Worm (Caenorhabditis elegans) whole organism, L4 larva: ENCODE results near the gene srab-20.
"Not testable (repeated sequence)": the region's sequence is repeated elsewhere in the genome, so short reads cannot be mapped to it uniquely, and the experiment has no call there.

Experiments
- F26F4.8 ChIP-seq: fragments of 200-800 bp; sonication (Bioruptor generic); conservative IDR thresholded peaks from 2 replicates; pipeline ENCODE4 v1.3.6; 2022; ENCODE audit warnings: missing genetic modification characterization, missing compliant biosample characterization
- T20F7.1 ChIP-seq: fragments of 200-800 bp; sonication (Bioruptor generic); optimal IDR thresholded peaks from 2 replicates; lab custom pipeline; 2018; ENCODE audit warnings: mild to moderate bottlenecking, missing genetic modification characterization, missing compliant biosample characterization
- T26A8.4 ChIP-seq: fragments of 200-800 bp; sonication (Bioruptor generic); IDR thresholded peaks from 2 replicates; pipeline ENCODE4 v1.3.6; 2022; ENCODE audit warnings: missing genetic modification characterization, missing compliant biosample characterization
- aha-1 ChIP-seq: fragments of 150-350 bp; peaks from one replicate; lab custom pipeline; 2014; ENCODE audit warnings: missing biosample characterization, missing genetic modification characterization
- ceh-44 ChIP-seq: fragments of 200-800 bp; sonication (Bioruptor generic); IDR thresholded peaks from 2 replicates; pipeline ENCODE4 v1.3.6; 2022; ENCODE audit warnings: missing genetic modification reagents, missing genetic modification characterization, missing compliant biosample characterization
- ces-1 ChIP-seq: fragments of 150-350 bp; sonication (generic microtip); optimal IDR thresholded peaks from 4 replicates; lab custom pipeline; 2014; ENCODE audit warnings: missing biosample characterization, missing genetic modification reagents, missing genetic modification characterization
- daf-16 ChIP-seq, 3 experiments: sonication (generic microtip); optimal IDR thresholded peaks; 2 replicates each; lab custom pipeline; 2016 to 2017; ENCODE audit warnings: missing genetic modification characterization in 3 of 3, missing genetic modification reagents in 3 of 3, mild to moderate bottlenecking in 2 of 3, missing compliant biosample characterization in 2 of 3, missing biosample characterization in 1 of 3, moderate library complexity in 1 of 3
- dmd-6 ChIP-seq: fragments of 200-800 bp; sonication (Bioruptor generic); IDR thresholded peaks from 2 replicates; pipeline ENCODE4 v1.3.6; 2022; ENCODE audit warnings: missing genetic modification reagents, missing genetic modification characterization, missing compliant biosample characterization
- dmd-9 ChIP-seq: fragments of 200-800 bp; sonication (Bioruptor generic); IDR thresholded peaks from 2 replicates; pipeline ENCODE4 v1.3.6; 2022; ENCODE audit warnings: missing genetic modification reagents, missing genetic modification characterization, missing compliant biosample characterization
- egl-43 ChIP-seq: fragments of 200-800 bp; sonication (Bioruptor generic); IDR thresholded peaks from 2 replicates; pipeline ENCODE4 v1.3.6; 2022; ENCODE audit warnings: missing genetic modification reagents, missing genetic modification characterization, missing compliant biosample characterization
- fkh-10 ChIP-seq: fragments of 150-350 bp; optimal IDR thresholded peaks from 2 replicates; lab custom pipeline; 2014; ENCODE audit warnings: missing biosample characterization, missing genetic modification reagents, missing genetic modification characterization
- fos-1 ChIP-seq: fragments of 150-350 bp; optimal IDR thresholded peaks from 2 replicates; lab custom pipeline; 2014; ENCODE audit warnings: missing biosample characterization, missing genetic modification characterization
- gei-8 ChIP-seq: fragments of 200-800 bp; sonication (Bioruptor generic); optimal IDR thresholded peaks from 2 replicates; lab custom pipeline; 2018; ENCODE audit warnings: mild to moderate bottlenecking, missing genetic modification characterization, missing compliant biosample characterization
- hif-1 ChIP-seq, 2 experiments: sonication (generic microtip); optimal IDR thresholded peaks; 2 replicates each; lab custom pipeline; 2016 to 2017; ENCODE audit warnings: missing compliant biosample characterization in 2 of 2, missing genetic modification characterization in 2 of 2, missing genetic modification reagents in 2 of 2, missing genotype in 2 of 2, mild to moderate bottlenecking in 1 of 2
- hlh-11 ChIP-seq: fragments of 200-800 bp; sonication (Bioruptor generic); optimal IDR thresholded peaks from 2 replicates; lab custom pipeline; 2018; ENCODE audit warnings: mild to moderate bottlenecking, missing genetic modification characterization, missing compliant biosample characterization
- lin-13 ChIP-seq: fragments of 150-350 bp; optimal IDR thresholded peaks from 2 replicates; lab custom pipeline; 2014; ENCODE audit warnings: missing biosample characterization, missing genetic modification reagents, missing genetic modification characterization
- lin-15B ChIP-seq: fragments of 150-350 bp; sonication (generic microtip); optimal IDR thresholded peaks from 3 replicates; lab custom pipeline; 2014; ENCODE audit warnings: missing biosample characterization, missing genetic modification characterization
- mdl-1 ChIP-seq, 2 experiments: fragments of 150-350 bp in 1 of 2; sonication (generic microtip) in 1 of 2; optimal IDR thresholded peaks; 2 replicates each; lab custom pipeline; 2014 to 2017; ENCODE audit warnings: missing biosample characterization in 2 of 2, missing genetic modification characterization in 2 of 2
- mes-2 ChIP-seq: sonication (generic microtip); optimal IDR thresholded peaks from 2 replicates; lab custom pipeline; 2016; ENCODE audit warnings: missing genotype, mild to moderate bottlenecking, missing genetic modification characterization, missing compliant biosample characterization; ENCODE audit not compliant: poor library complexity, severe bottlenecking
- mxl-2 ChIP-seq: fragments of 200-800 bp; sonication (Bioruptor generic); conservative IDR thresholded peaks from 2 replicates; pipeline ENCODE4 v1.3.6; 2022; ENCODE audit warnings: missing genetic modification reagents, missing genetic modification characterization, missing compliant biosample characterization
- nhr-11 ChIP-seq: fragments of 150-350 bp; optimal IDR thresholded peaks from 2 replicates; lab custom pipeline; 2014; ENCODE audit warnings: missing biosample characterization, missing genetic modification characterization
- nhr-25 ChIP-seq: sonication (generic microtip); optimal IDR thresholded peaks from 2 replicates; lab custom pipeline; 2017; ENCODE audit warnings: missing genetic modification characterization, mild to moderate bottlenecking, missing compliant biosample characterization, antibody characterized with exemption, moderate library complexity, borderline replicate concordance; ENCODE audit not compliant: insufficient read depth
- nhr-41 ChIP-seq: fragments of 200-800 bp; sonication (Bioruptor generic); IDR thresholded peaks from 2 replicates; pipeline ENCODE4 v1.3.6; 2022; ENCODE audit warnings: missing genetic modification reagents, missing genetic modification characterization, missing compliant biosample characterization
- set-16 ChIP-seq: fragments of 200-800 bp; sonication (Bioruptor generic); IDR thresholded peaks from 2 replicates; pipeline ENCODE4 v1.3.6; 2022; ENCODE audit warnings: missing genetic modification reagents, missing genetic modification characterization, missing compliant biosample characterization
- unc-39 ChIP-seq: sonication (generic microtip); optimal IDR thresholded peaks from 2 replicates; lab custom pipeline; 2017; ENCODE audit warnings: missing biosample characterization, missing genetic modification characterization
- zag-1 ChIP-seq: fragments of 150-350 bp; optimal IDR thresholded peaks from 2 replicates; lab custom pipeline; 2014; ENCODE audit warnings: missing biosample characterization, missing genetic modification characterization

Gene srab-20

ce11 chrV:3394065-3394464, 34.7 kb upstream of the srab-20 start:
- TF ChIP-seq gei-8 (GFP tag; lab: Kevin White, UChicago) (no peak), set-16 (GFP tag; lab: Robert Waterston, UW) (peak; percentile 72), egl-43 (0 out of 2 replicates have a peak, but pooled peaks have one; percentile 4)

ce11 chrV:3394694-3395240, 34.0 kb upstream of the srab-20 start, which contains the start of gene T20D4.15:
T20D4.15 (minus strand) TSS chrV:3394744.
- no peak for TF ChIP-seq zag-1 (tag; lab: Kevin White, UChicago)
- TF ChIP-seq dmd-6 (GFP tag; lab: Robert Waterston, UW) = peak; percentile 15; the same call in 1 of the 2 replicates
- TF ChIP-seq hlh-11 = peak; percentile 19
- peak; percentile 60; the same call in 1 of the 2 replicates for TF ChIP-seq set-16 (GFP tag; lab: Robert Waterston, UW)
- TF ChIP-seq ces-1 (GFP tag; lab: Kevin White, UChicago) = no peak

- TF ChIP-seq daf-16 (GFP tag; optimal IDR thresholded peaks at IDR 0.05; lab: Kevin White, UChicago) = peak in 1 of 2 experiments; percentile 79
- TF ChIP-seq daf-16 (tag; optimal IDR thresholded peaks at IDR 0.05; lab: Kevin White, UChicago) = not testable (repeated sequence)
Measured at ce11 chrV:3396765-3397164, 32.0 kb upstream of the srab-20 start, which contains the start of gene T20D4.12. T20D4.12 (plus strand) TSS chrV:3397065.

DNA sequence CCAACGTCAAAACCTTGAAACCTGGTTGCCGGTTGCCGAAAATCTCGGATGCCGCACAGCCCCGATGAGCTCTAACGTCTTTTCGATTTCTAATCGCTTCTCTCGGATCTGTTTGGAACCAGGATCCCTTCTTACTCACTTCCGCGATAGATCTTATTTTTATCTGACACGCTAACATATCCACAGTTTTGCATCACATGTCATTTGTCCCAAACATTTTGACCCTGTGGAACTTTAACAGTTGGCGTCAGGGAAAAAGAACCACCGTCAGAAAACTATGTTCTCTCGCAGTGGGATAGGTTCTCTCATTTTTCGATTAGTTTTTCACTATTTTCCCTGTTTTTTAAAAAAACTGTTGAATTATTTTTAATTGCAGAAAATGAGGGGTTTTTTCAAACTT, 30.5 kb upstream of the srab-20 start, which contains the start of gene T20D4.11:
Gene T20D4.11, plus strand, starts transcription at position 377 of the 400 bp plus-strand sequence.
- TF ChIP-seq ceh-44 (GFP tag; lab: Robert Waterston, UW) (no peak), mxl-2 (GFP tag; lab: Robert Waterston, UW) (no peak), nhr-25 (tag; lab: Kevin White, UChicago) (no peak), nhr-11 (tag; lab: Kevin White, UChicago) (no peak), daf-16 (GFP tag; optimal IDR thresholded peaks at IDR 0.05; lab: Kevin White, UChicago) (peak in 1 of 2 experiments; percentile 62), daf-16 (tag; optimal IDR thresholded peaks at IDR 0.05; lab: Kevin White, UChicago) (no peak), T20F7.1 (GFP tag; lab: Kevin White, UChicago) (no peak), lin-13 (GFP tag; lab: Kevin White, UChicago) (no peak), F26F4.8 (no peak), hlh-11 (peak; percentile 28)

DNA sequence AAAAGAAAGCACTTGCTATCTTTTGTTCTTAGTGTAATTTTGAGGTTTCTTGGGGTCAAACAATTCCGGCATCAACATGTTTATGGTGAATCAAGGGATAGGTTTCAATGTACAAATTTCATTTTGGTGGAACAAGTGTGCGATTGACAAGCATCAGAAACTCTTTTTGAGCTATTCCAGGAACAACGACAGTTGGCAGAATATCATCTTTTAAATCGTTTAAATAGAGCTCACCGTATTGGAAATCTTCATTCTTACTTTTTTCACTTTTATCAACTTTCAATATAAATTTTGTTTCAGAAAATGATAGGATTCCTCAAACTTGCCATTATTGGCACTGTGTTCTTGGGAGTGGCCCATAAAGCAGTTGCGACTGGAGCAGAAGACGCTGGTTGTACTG, 28.8 kb upstream of the srab-20 start, which contains the start of gene T20D4.10:
Gene T20D4.10, plus strand, starts transcription at position 301 of the 400 bp plus-strand sequence.
- peak in 1 of 2 experiments; percentile 25 for TF ChIP-seq daf-16 (GFP tag; optimal IDR thresholded peaks at IDR 0.05; lab: Kevin White, UChicago)
- not testable (repeated sequence) for TF ChIP-seq daf-16 (tag; optimal IDR thresholded peaks at IDR 0.05; lab: Kevin White, UChicago)

- TF ChIP-seq nhr-41 (no peak), mdl-1 (tag; optimal IDR thresholded peaks at IDR 0.05; lab: Kevin White, UChicago) (no peak), aha-1 (no peak), mes-2 (tag; lab: Kevin White, UChicago) (no peak), hif-1 (tag; optimal IDR thresholded peaks at IDR 0.05; lab: Kevin White, UChicago) (no peak), lin-13 (GFP tag; lab: Kevin White, UChicago) (no peak), dmd-9 (GFP tag; lab: Robert Waterston, UW) (no peak), fkh-10 (GFP tag; lab: Kevin White, UChicago) (no peak), zag-1 (tag; lab: Kevin White, UChicago) (no peak), lin-15B (tag; lab: Kevin White, UChicago) (no peak), unc-39 (tag; lab: Kevin White, UChicago) (no peak), fos-1 (no peak), T26A8.4 (GFP tag; lab: Robert Waterston, UW) (no peak)
Measured at ce11 chrV:3408602-3409001, 20.2 kb upstream of the srab-20 start, which contains the start of gene T20D4.7. T20D4.7 (plus strand) TSS chrV:3408902.
